Worm (Caenorhabditis elegans) whole organism, L4 larva: Measurements from ENCODE around the gene rgs-2.

Experiments
- F44E2.7 ChIP-seq: fragments of 200-800 bp; sonication (Bioruptor generic); IDR thresholded peaks from 2 replicates; pipeline ENCODE4 v2.1.2; 2022; ENCODE audit warnings: missing genetic modification characterization, missing compliant biosample characterization
- lin-15B ChIP-seq: fragments of 150-350 bp; sonication (generic microtip); optimal IDR thresholded peaks from 3 replicates; lab custom pipeline; 2014; ENCODE audit warnings: missing biosample characterization, missing genetic modification characterization
- pha-4 ChIP-seq, 2 experiments: fragments of 150-350 bp in 1 of 2; fragments of 200-800 bp in 1 of 2; sonication (Bioruptor generic) in 1 of 2; IDR thresholded peaks in 1 of 2; optimal IDR thresholded peaks in 1 of 2; 2 replicates each; pipeline versions ENCODE4 v1.3.6 to Lab custom; 2014 to 2022; ENCODE audit warnings: missing genetic modification characterization in 2 of 2, missing genetic modification reagents in 2 of 2, missing biosample characterization in 1 of 2, missing compliant biosample characterization in 1 of 2
- skn-1 ChIP-seq: fragments of 150-350 bp; optimal IDR thresholded peaks from 2 replicates; lab custom pipeline; 2014; ENCODE audit warnings: missing biosample characterization, missing genetic modification characterization
- tag-97 ChIP-seq: fragments of 200-800 bp; sonication (Bioruptor generic); IDR thresholded peaks from 2 replicates; pipeline ENCODE4 v1.3.6; 2022; ENCODE audit warnings: missing genetic modification characterization, missing compliant biosample characterization

DNA sequence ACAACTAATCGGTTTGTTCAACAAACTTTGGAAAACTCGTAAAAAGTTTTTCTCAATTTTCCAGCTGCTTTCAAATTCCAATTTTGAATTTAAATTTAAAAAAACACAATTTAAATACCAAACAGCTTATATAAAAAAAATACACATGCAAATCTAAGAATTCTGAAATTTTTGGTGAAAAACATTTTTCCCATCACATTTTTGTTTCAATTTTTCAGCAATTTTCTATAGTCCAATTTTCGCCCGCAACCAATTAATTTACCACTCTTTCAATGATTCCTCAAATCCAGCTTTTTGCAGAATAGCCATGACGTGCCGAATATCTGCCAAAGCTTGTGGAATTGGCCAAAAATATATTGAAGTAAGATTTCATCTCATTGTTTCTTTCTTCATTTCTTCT lies 49.3 kb downstream of the rgs-2 start, which contains the start of gene cept-1:
- TF ChIP-seq skn-1 (tag; lab: Kevin White, UChicago) (no peak), pha-4 (GFP tag; IDR thresholded peaks at IDR 0.05; lab: Robert Waterston, UW) (no peak), pha-4 (tag; optimal IDR thresholded peaks at IDR 0.05; lab: Kevin White, UChicago) (no peak), F44E2.7 (no peak), lin-15B (tag; lab: Kevin White, UChicago) (no peak), tag-97 (GFP tag; lab: Robert Waterston, UW) (no peak)
